Fruit fly (Drosophila melanogaster): ENCODE data around the gene Rrp6.

Gene Rrp6

DNA sequence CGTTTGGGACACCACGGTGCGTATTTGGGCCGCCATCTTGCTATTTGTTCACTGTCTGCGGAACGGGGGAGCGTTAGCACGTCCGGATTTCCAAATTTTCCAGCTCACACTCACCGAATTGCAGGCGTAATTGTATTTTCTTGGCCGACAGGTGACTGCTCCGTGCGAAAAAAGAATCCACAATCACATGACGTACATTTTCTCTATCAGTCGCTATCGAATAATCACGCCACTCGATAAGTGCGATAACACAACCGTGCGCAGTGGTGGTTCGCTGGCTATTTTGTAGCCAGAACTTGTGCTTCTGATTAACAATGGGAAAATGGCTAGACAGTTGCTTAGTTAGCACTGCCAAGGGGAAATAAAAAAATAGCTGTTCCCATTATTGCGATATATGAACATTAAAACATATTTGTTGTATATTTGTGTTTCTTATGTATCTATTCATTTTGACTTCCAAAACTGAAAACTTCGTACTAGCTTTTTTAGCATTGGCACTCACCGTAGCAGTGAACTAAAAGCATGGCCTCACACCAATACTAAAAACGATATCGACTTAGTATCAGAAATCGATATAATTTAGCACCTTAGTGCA, 17.9 kb upstream of the Rrp6 start, which contains the start of gene VhaPPA1-1 (continued):
- TF ChIP-seq jing (GFP tag; optimal IDR thresholded peaks at IDR 0.05), result no peak
- TF ChIP-seq Blimp-1 (GFP tag; optimal IDR thresholded peaks at IDR 0.05), result no peak
- TF ChIP-seq CG3065 (GFP tag; optimal IDR thresholded peaks at IDR 0.05), result no peak
- TF ChIP-seq CG31388 (GFP tag; optimal IDR thresholded peaks at IDR 0.05), result no peak
- peak; percentile 9 for TF ChIP-seq NK7.1 (GFP tag; optimal IDR thresholded peaks at IDR 0.05)
- no peak for TF ChIP-seq cato (GFP tag; optimal IDR thresholded peaks at IDR 0.05; ENCODE audit: borderline replicate concordance)
- no peak for TF ChIP-seq otp (GFP tag; IDR thresholded peaks at IDR 0.05)
- peak; percentile 28 for TF ChIP-seq CG30403 (GFP tag; optimal IDR thresholded peaks at IDR 0.05)
- TF ChIP-seq ftz-f1 (GFP tag; optimal IDR thresholded peaks at IDR 0.05), result no peak
- peak; percentile 57 for TF ChIP-seq CG8478 (optimal IDR thresholded peaks at IDR 0.05)
- TF ChIP-seq Opbp (GFP tag; IDR thresholded peaks at IDR 0.05; ENCODE audit: partially characterized antibody), result peak; percentile 48; the same call in 1 of the 3 replicates
- TF ChIP-seq CG18476 (GFP tag; optimal IDR thresholded peaks at IDR 0.05), result no peak
- peak; percentile 41 for TF ChIP-seq CG4617 (GFP tag; optimal IDR thresholded peaks at IDR 0.05; ENCODE audit: borderline replicate concordance)
- no peak for TF ChIP-seq gce (GFP tag; IDR thresholded peaks at IDR 0.05)
- peak; percentile 61 for TF ChIP-seq HLH4C (GFP tag; IDR thresholded peaks at IDR 0.05; ENCODE audit: partially characterized antibody)
- TF ChIP-seq zen (tag; optimal IDR thresholded peaks at IDR 0.05), result peak; percentile 52
- TF ChIP-seq wek (GFP tag; optimal IDR thresholded peaks at IDR 0.05), result no peak
- TF ChIP-seq CG6683 (GFP tag; optimal IDR thresholded peaks at IDR 0.05), result no peak
- no peak for TF ChIP-seq Hr39 (optimal IDR thresholded peaks at IDR 0.05)
- TF ChIP-seq Eip74EF (GFP tag; optimal IDR thresholded peaks at IDR 0.05), result no peak
- TF ChIP-seq jumu (GFP tag; optimal IDR thresholded peaks at IDR 0.05), result no peak
- no peak for TF ChIP-seq fd3F (GFP tag; optimal IDR thresholded peaks at IDR 0.05)
- TF ChIP-seq Hr51 (GFP tag; optimal IDR thresholded peaks at IDR 0.05), result no peak
- no peak for TF ChIP-seq CG18764 (GFP tag; optimal IDR thresholded peaks at IDR 0.05)
- no peak for TF ChIP-seq CG8944 (GFP tag; optimal IDR thresholded peaks at IDR 0.05)
- no peak for TF ChIP-seq CG31224 (GFP tag; IDR thresholded peaks at IDR 0.05)
- TF ChIP-seq ewg (GFP tag; optimal IDR thresholded peaks at IDR 0.05), result no peak
- TF ChIP-seq maf-S (GFP tag; optimal IDR thresholded peaks at IDR 0.05), result peak; percentile 15
- TF ChIP-seq nmo (GFP tag; optimal IDR thresholded peaks at IDR 0.05), result peak; percentile 75
- TF ChIP-seq CG17912 (GFP tag; optimal IDR thresholded peaks at IDR 0.05), result no peak
- no peak for TF ChIP-seq CG7556 (GFP tag; optimal IDR thresholded peaks at IDR 0.05)
- TF ChIP-seq B-H2 (GFP tag; optimal IDR thresholded peaks at IDR 0.05), result no peak
- TF ChIP-seq dysf (GFP tag; IDR thresholded peaks at IDR 0.05), result no peak
- TF ChIP-seq CG14014 (GFP tag; IDR thresholded peaks at IDR 0.05), result no peak
- TF ChIP-seq CG18599 (GFP tag; optimal IDR thresholded peaks at IDR 0.05), result no peak
- TF ChIP-seq CG6689 (GFP tag; IDR thresholded peaks at IDR 0.05), result peak; percentile 29; the same call in 1 of the 2 replicates
- TF ChIP-seq dpn (GFP tag; optimal IDR thresholded peaks at IDR 0.05), result peak in 1 of 2 experiments; percentile 30
- no peak for TF ChIP-seq CG32767 (GFP tag; IDR thresholded peaks at IDR 0.05)
- no peak for TF ChIP-seq ken (GFP tag; IDR thresholded peaks at IDR 0.05)
- peak; percentile 37 for TF ChIP-seq CTCF (GFP tag; optimal IDR thresholded peaks at IDR 0.05)
- TF ChIP-seq CG5245 (GFP tag; optimal IDR thresholded peaks at IDR 0.05), result no peak
- TF ChIP-seq kni (GFP tag; optimal IDR thresholded peaks at IDR 0.05), result no peak
- TF ChIP-seq CG6854 (GFP tag; optimal IDR thresholded peaks at IDR 0.05), result no peak
- TF ChIP-seq Ravus (GFP tag; IDR thresholded peaks at IDR 0.05), result no peak
- no peak for TF ChIP-seq CG14441 (GFP tag; IDR thresholded peaks at IDR 0.05)
- peak; percentile 15 for TF ChIP-seq CG7987 (GFP tag; optimal IDR thresholded peaks at IDR 0.05)
- TF ChIP-seq gcm2 (GFP tag; optimal IDR thresholded peaks at IDR 0.05), result no peak
- no peak for TF ChIP-seq corto (GFP tag; optimal IDR thresholded peaks at IDR 0.05)
- no peak for TF ChIP-seq rib (GFP tag; IDR thresholded peaks at IDR 0.05)
- no peak for TF ChIP-seq Xrp1 (GFP tag; IDR thresholded peaks at IDR 0.05)
- TF ChIP-seq CG11504 (tag; optimal IDR thresholded peaks at IDR 0.05), result peak; percentile 53
